Worm (Caenorhabditis elegans) whole organism, early embryonic: Measurements from ENCODE around the gene K02F6.3.

Experiments used
- B0310.2 ChIP-seq: sonication (generic microtip); optimal IDR thresholded peaks from 2 replicates; lab custom pipeline; 2016; ENCODE audit warnings: mild to moderate bottlenecking, missing genetic modification characterization, missing compliant biosample characterization
- F13C5.2 ChIP-seq: sonication (generic microtip); optimal IDR thresholded peaks from 2 replicates; lab custom pipeline; 2017; ENCODE audit warnings: mild to moderate bottlenecking, missing genetic modification characterization, inconsistent platforms, missing compliant biosample characterization
- aly-1 ChIP-seq: sonication (generic microtip); optimal IDR thresholded peaks from 2 replicates; lab custom pipeline; 2016; ENCODE audit warnings: missing genetic modification characterization, missing compliant biosample characterization
- ama-1 ChIP-seq: fragments of 150-350 bp; optimal IDR thresholded peaks from 2 replicates; lab custom pipeline; 2014
- ceh-13 ChIP-seq: fragments of 200-800 bp; sonication (Bioruptor generic); optimal IDR thresholded peaks from 2 replicates; lab custom pipeline; 2018; ENCODE audit warnings: mild to moderate bottlenecking, missing genetic modification characterization, missing compliant biosample characterization
- ceh-36 ChIP-seq: sonication (generic microtip); optimal IDR thresholded peaks from 2 replicates; lab custom pipeline; 2016; ENCODE audit warnings: missing genetic modification characterization, inconsistent platforms, missing compliant biosample characterization
- ets-7 ChIP-seq: sonication (generic microtip); optimal IDR thresholded peaks from 2 replicates; lab custom pipeline; 2016; ENCODE audit warnings: missing genotype, missing genetic modification characterization, missing compliant biosample characterization
- flt-1 ChIP-seq: fragments of 200-800 bp; sonication (Bioruptor generic); IDR thresholded peaks from 2 replicates; pipeline ENCODE4 v1.3.6; 2022; ENCODE audit warnings: missing genetic modification characterization, missing compliant biosample characterization
- hmbx-1 ChIP-seq: sonication (generic microtip); optimal IDR thresholded peaks from 2 replicates; lab custom pipeline; 2016; ENCODE audit warnings: mild to moderate bottlenecking, missing genetic modification characterization, missing compliant biosample characterization
- hmg-4 ChIP-seq: fragments of 200-800 bp; sonication (Bioruptor generic); optimal IDR thresholded peaks from 2 replicates; lab custom pipeline; 2018; ENCODE audit warnings: mild to moderate bottlenecking, missing genetic modification characterization, missing compliant biosample characterization
- hnd-1 ChIP-seq: sonication (generic microtip); optimal IDR thresholded peaks from 2 replicates; lab custom pipeline; 2016; ENCODE audit warnings: missing genetic modification characterization, missing compliant biosample characterization
- pes-1 ChIP-seq: fragments of 200-800 bp; sonication (Bioruptor generic); IDR thresholded peaks from 2 replicates; pipeline ENCODE4 v1.3.6; 2022; ENCODE audit warnings: missing genetic modification reagents, missing genetic modification characterization, missing compliant biosample characterization
- scrt-1 ChIP-seq: fragments of 200-800 bp; sonication (Bioruptor generic); IDR thresholded peaks from 2 replicates; pipeline ENCODE4 v1.3.6; 2022; ENCODE audit warnings: missing genetic modification characterization, missing compliant biosample characterization
- sea-1 ChIP-seq: fragments of 200-800 bp; sonication (Bioruptor generic); conservative IDR thresholded peaks from 2 replicates; pipeline ENCODE4 v1.3.6; 2022; ENCODE audit warnings: missing genetic modification characterization, missing compliant biosample characterization
- tbx-11 ChIP-seq: fragments of 200-800 bp; sonication (Bioruptor generic); IDR thresholded peaks from 2 replicates; pipeline ENCODE4 v1.3.6; 2022; ENCODE audit warnings: missing genetic modification characterization, missing compliant biosample characterization
- tbx-37 ChIP-seq: fragments of 200-800 bp; sonication (Bioruptor generic); conservative IDR thresholded peaks from 2 replicates; pipeline ENCODE4 v1.3.6; 2022; ENCODE audit warnings: missing genetic modification reagents, missing genetic modification characterization, missing compliant biosample characterization
- tra-4 ChIP-seq: sonication (generic microtip); optimal IDR thresholded peaks from 2 replicates; lab custom pipeline; 2017; ENCODE audit warnings: missing genetic modification characterization, missing compliant biosample characterization

Gene K02F6.3

DNA sequence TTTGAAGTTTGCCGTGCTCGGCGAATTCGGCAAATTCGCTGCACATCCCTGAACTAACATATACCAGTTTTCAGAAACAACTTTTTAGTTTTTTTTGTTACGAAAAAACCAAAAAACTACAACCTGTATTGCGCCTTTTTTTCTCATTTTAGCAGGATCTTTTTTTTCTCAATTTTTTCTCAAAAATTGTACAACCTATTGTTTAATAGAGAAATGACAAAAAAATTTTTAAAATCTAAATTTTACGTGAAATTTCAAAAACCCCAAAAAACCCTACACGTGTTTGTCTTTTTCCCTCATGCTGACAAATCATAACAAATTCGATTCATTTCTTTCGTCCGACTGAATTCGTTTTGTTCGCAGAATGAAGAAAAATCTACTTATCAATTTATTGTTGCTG is at the start of gene K02F6.3:
Gene K02F6.3 (plus strand): TSS at position 301 of the 400 bp plus-strand sequence.
- TF ChIP-seq sea-1 (GFP tag; lab: Robert Waterston, UW) = no peak
- TF ChIP-seq aly-1 = no peak
- no peak for TF ChIP-seq ets-7 (tag; lab: Kevin White, UChicago)
- TF ChIP-seq hnd-1 (tag; lab: Kevin White, UChicago) = no peak
- no peak for TF ChIP-seq ceh-13 (GFP tag; lab: Kevin White, UChicago)
- no peak for TF ChIP-seq scrt-1 (GFP tag; lab: Robert Waterston, UW)
- TF ChIP-seq hmbx-1 = no peak
- TF ChIP-seq tbx-37 = no peak
- TF ChIP-seq F13C5.2 (tag; lab: Kevin White, UChicago) = no peak
- TF ChIP-seq tra-4 (tag; lab: Kevin White, UChicago) = no peak

DNA sequence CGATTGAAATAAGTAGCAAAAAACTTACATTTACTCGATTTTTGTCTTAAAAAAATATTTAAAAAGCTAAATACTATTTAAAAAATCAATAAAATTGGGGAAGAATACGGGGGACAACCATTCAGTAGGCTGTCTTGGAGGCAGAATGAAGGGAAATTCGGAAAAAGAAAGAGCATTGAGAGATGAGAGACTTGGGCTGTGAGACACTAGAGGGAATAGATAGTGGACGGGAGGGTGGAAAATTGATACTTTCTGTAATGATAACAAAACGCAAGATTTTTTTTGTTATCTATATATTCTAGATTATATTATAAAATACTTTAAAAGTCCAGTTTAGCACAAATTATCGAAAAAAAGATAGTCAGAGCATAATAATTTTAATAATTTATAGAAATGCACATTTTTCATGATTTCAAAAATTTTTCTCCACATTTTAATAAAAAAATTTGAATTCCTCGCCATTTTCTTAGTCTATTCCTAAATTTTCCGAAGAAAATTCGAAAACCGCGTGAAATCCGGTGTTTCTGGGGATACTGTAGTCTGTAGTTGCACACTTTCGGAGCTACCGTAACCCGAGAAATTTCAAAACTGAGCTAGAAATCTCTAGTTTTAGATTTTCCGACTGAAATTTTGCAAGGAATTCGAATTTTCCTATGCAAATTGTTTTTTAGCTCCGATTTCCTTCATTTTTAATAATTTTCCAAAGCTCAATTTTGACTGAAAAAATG is 42.2 kb upstream of the K02F6.3 start:
- no peak for TF ChIP-seq hmg-4 (GFP tag; lab: Kevin White, UChicago)
- no peak for TF ChIP-seq tra-4 (tag; lab: Kevin White, UChicago)
- no peak for TF ChIP-seq ama-1 (lab: Kevin White, UChicago)
- no peak for TF ChIP-seq hmbx-1
- no peak for TF ChIP-seq tbx-11 (GFP tag; lab: Robert Waterston, UW)
- TF ChIP-seq aly-1 = no peak

DNA sequence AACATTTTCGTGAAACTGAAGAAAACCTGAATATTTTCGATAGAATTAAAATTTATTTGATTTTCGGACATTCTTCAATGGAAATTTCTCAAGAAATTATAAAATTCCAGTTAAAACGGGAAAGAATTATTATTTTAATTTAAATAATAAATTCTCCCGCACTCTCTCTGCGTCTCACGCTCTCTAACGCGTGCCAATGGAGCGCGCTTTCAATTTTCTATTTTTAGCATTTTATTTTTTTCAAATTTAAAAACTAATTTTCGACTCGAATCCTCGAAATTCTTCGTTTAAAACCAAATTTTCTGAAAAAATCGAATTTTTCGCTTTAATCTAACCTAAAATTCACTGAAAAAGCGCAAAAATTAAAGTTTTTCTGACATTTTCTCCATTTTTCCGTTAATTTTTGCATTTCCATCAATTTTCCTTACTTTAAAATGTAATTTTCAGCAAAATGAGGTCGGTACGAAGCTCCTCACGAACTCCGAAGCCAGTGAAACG is 41.5 kb upstream of the K02F6.3 start, which contains the start of gene gbas-1:
Gene gbas-1 (plus strand): TSS at position 448 of the 498 bp plus-strand sequence.
- TF ChIP-seq hnd-1 (tag; lab: Kevin White, UChicago) (no peak), scrt-1 (GFP tag; lab: Robert Waterston, UW) (no peak), tra-4 (tag; lab: Kevin White, UChicago) (no peak), flt-1 (GFP tag; lab: Robert Waterston, UW) (no peak), ets-7 (tag; lab: Kevin White, UChicago) (no peak), hmbx-1 (no peak), F13C5.2 (tag; lab: Kevin White, UChicago) (no peak), ceh-13 (GFP tag; lab: Kevin White, UChicago) (no peak)

DNA sequence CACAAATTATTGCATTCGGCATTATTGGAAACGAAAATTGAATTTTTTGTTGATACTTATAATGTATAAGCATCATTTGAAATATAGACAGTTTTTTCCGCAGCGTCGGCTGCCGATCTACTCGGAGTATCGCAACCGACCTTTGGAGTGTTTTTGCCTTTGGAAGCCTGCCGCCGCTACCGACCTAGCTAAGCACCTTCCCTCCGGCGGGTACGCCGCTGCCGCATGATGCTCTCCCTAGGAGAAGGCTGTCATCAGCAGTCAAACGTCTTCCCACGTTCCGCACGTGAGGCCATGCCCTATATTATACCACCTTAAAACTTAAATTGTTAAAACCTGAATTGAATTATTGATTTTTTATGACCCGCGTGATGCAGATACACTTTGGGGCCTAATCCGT is 27.5 kb upstream of the K02F6.3 start:
- no peak for TF ChIP-seq hnd-1 (tag; lab: Kevin White, UChicago)
- TF ChIP-seq ama-1 (lab: Kevin White, UChicago) = no peak

DNA sequence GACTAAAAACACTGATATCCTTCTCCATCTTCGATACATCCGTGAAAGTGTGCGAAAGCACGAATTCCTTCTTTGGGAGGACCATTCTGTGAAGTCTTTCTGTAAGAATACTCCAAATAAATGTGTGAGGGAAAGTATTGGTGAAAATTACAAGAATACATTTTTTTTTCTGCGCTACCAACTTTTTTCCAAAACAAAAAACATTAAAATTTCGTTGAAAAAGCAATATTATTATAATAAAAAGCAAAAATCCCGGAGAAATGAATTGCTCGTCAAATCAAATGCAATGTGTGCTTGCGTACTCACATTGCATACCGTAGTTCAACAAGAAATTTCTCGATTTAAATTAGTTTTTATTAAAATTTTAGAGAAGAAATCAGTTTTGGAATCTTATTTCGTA is 24.1 kb upstream of the K02F6.3 start, which contains the start of gene bath-13:
Gene bath-13 (minus strand): TSS at position 101 of the 400 bp plus-strand sequence.
- TF ChIP-seq tbx-11 (GFP tag; lab: Robert Waterston, UW) = no peak
- TF ChIP-seq pes-1 (GFP tag; lab: Robert Waterston, UW) = no peak
- no peak for TF ChIP-seq ama-1 (lab: Kevin White, UChicago)
- TF ChIP-seq tbx-37 = no peak

DNA sequence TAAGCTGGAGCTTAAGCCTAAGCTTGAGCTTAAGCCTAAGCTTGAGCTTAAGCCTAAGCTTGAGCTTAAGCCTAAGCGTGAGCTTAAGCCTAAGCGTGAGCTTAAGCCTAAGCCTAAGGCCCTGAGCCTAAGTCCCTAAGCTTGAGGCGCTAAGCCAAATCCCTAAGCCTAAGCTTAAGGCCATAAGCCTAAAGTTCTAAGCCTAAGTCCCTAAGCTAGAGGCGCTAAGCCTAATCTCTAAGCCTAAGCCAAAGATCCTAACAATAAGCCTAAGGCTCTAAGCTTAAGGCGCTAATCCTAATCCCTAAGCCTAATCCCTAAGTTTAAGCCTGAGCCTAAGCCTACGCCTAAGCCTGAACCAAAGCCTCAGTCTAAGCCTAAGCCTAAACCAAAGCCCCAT is 20.4 kb upstream of the K02F6.3 start:
- TF ChIP-seq B0310.2 (tag; lab: Kevin White, UChicago) (no peak), aly-1 (no peak), ceh-36 (tag; lab: Kevin White, UChicago) (peak; percentile 97), pes-1 (GFP tag; lab: Robert Waterston, UW) (0 out of 2 replicates have a peak, but pooled peaks have one; percentile 40)

DNA sequence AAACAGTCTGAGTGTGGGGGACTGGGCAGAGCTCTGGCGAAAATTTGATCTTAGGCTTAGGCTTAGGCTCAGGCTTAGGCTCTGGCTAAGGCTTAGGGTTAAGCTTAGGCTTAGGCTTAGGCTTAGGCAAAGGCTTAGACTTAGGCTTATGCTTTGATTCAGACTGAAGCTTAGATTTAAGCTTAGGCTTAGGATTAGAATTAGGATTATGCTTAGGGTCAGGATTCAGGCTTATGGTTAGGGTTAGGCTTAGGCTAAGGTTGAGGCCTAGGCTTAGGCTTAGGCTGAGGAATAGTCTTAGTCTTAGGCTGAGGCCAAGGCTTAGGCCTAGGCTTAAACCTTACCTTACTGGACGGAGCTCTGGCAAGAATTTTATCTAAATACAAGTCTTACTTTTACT is 19.1 kb upstream of the K02F6.3 start:
- peak; percentile 67 for TF ChIP-seq ceh-36 (tag; lab: Kevin White, UChicago)
- TF ChIP-seq tbx-11 (GFP tag; lab: Robert Waterston, UW) = no peak
- no peak for TF ChIP-seq ets-7 (tag; lab: Kevin White, UChicago)

DNA sequence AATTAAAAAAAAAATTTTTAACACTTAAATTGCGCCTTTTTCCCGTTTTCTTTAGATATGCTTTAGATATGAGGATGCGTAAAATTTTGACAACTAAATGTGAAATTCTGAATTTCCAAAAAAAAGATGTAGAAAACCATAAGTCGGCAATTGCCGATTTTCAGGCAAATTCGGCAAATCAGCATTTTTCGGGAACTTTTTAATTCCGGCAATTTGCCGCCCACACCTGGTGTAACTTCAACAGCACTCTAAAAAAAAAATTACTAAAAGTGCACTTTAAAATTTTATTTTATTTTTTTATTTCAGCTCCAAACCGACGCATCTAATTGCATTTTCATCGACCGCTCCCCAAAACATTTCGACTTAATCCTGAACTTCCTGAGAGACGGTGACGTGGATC is 15.5 kb upstream of the K02F6.3 start, which contains the start of gene K02F6.6:
Gene K02F6.6 (plus strand): TSS at position 301 of the 400 bp plus-strand sequence.
- TF ChIP-seq sea-1 (GFP tag; lab: Robert Waterston, UW) (no peak), aly-1 (no peak), hmbx-1 (no peak), B0310.2 (tag; lab: Kevin White, UChicago) (no peak), tbx-37 (no peak), hnd-1 (tag; lab: Kevin White, UChicago) (no peak), ceh-36 (tag; lab: Kevin White, UChicago) (no peak), tbx-11 (GFP tag; lab: Robert Waterston, UW) (no peak), F13C5.2 (tag; lab: Kevin White, UChicago) (no peak), hmg-4 (GFP tag; lab: Kevin White, UChicago) (no peak), scrt-1 (GFP tag; lab: Robert Waterston, UW) (no peak), ama-1 (lab: Kevin White, UChicago) (no peak), pes-1 (GFP tag; lab: Robert Waterston, UW) (no peak), tra-4 (tag; lab: Kevin White, UChicago) (no peak), ceh-13 (GFP tag; lab: Kevin White, UChicago) (no peak), flt-1 (GFP tag; lab: Robert Waterston, UW) (no peak)
